Fruit fly (Drosophila melanogaster) whole organism, prepupa: ENCODE measurements around the gene CG5861.

Experiments used
- Blimp-1 ChIP-seq: fragments of 200-800 bp; sonication (Bioruptor generic); optimal IDR thresholded peaks from 3 replicates; lab custom pipeline; 2017; ENCODE audit warnings: missing biosample characterization, missing genetic modification characterization, mild to moderate bottlenecking, moderate library complexity, missing genetic modification reagents
- CG10631 ChIP-seq: fragments of 200-800 bp; sonication (Bioruptor generic); optimal IDR thresholded peaks from 2 replicates; lab custom pipeline; 2016; ENCODE audit warnings: missing biosample characterization, missing genetic modification characterization
- CG10669 ChIP-seq: fragments of 200-800 bp; sonication (Bioruptor generic); optimal IDR thresholded peaks from 3 replicates; lab custom pipeline; 2018; ENCODE audit warnings: missing biosample characterization, mild to moderate bottlenecking, missing genetic modification characterization, moderate library complexity
- CG11762 ChIP-seq: fragments of 200-800 bp; sonication (Bioruptor generic); optimal IDR thresholded peaks from 3 replicates; lab custom pipeline; 2016; ENCODE audit warnings: missing biosample characterization, missing genetic modification characterization; ENCODE audit not compliant: insufficient read depth
- CG11902 ChIP-seq: fragments of 200-800 bp; sonication (Bioruptor generic); optimal IDR thresholded peaks from 3 replicates; lab custom pipeline; 2016; ENCODE audit warnings: missing biosample characterization, missing genetic modification characterization
- CG3032 ChIP-seq: fragments of 200-800 bp; optimal IDR thresholded peaks from 2 replicates; lab custom pipeline; 2019; ENCODE audit warnings: missing biosample characterization, mild to moderate bottlenecking, missing genetic modification characterization, moderate library complexity
- CG31627 ChIP-seq: fragments of 200-800 bp; sonication (Bioruptor generic); optimal IDR thresholded peaks from 3 replicates; lab custom pipeline; 2016; ENCODE audit warnings: missing biosample characterization, missing genetic modification characterization
- CG34406 ChIP-seq: fragments of 200-800 bp; sonication (Bioruptor generic); optimal IDR thresholded peaks from 3 replicates; lab custom pipeline; 2016; ENCODE audit warnings: missing biosample characterization, missing genetic modification characterization
- CG4318 ChIP-seq: fragments of 200-800 bp; sonication (Bioruptor generic); optimal IDR thresholded peaks from 3 replicates; lab custom pipeline; 2017; ENCODE audit warnings: missing biosample characterization, mild to moderate bottlenecking, missing genetic modification characterization
- CG6276 ChIP-seq: fragments of 200-800 bp; sonication (Bioruptor generic); optimal IDR thresholded peaks from 2 replicates; lab custom pipeline; 2017; ENCODE audit warnings: missing biosample characterization, mild to moderate bottlenecking, missing genetic modification characterization
- CG6792 ChIP-seq: fragments of 200-800 bp; sonication (Bioruptor generic); optimal IDR thresholded peaks from 3 replicates; lab custom pipeline; 2016; ENCODE audit warnings: missing biosample characterization, missing genetic modification characterization
- CG6808 ChIP-seq: fragments of 200-800 bp; sonication (Bioruptor generic); optimal IDR thresholded peaks from 3 replicates; lab custom pipeline; 2017; ENCODE audit warnings: missing biosample characterization, missing genetic modification characterization, mild to moderate bottlenecking, moderate library complexity, missing genetic modification reagents
- CG6854 ChIP-seq: fragments of 200-800 bp; sonication (Bioruptor generic); optimal IDR thresholded peaks from 2 replicates; lab custom pipeline; 2017; ENCODE audit warnings: missing biosample characterization, mild to moderate bottlenecking, missing genetic modification characterization
- CG7368 ChIP-seq: fragments of 200-800 bp; sonication (Bioruptor generic); optimal IDR thresholded peaks from 3 replicates; lab custom pipeline; 2016; ENCODE audit warnings: missing biosample characterization, missing genetic modification characterization
- CG8119 ChIP-seq: fragments of 200-800 bp; sonication (Bioruptor generic); IDR thresholded peaks from 3 replicates; pipeline ENCODE4 v1.3.6; 2022; ENCODE audit warnings: missing biosample characterization, missing genetic modification characterization
- CG8319 ChIP-seq: fragments of 200-800 bp; sonication (Bioruptor generic); optimal IDR thresholded peaks from 3 replicates; lab custom pipeline; 2016; ENCODE audit warnings: missing biosample characterization, missing genetic modification characterization
- CG8632 ChIP-seq: fragments of 200-800 bp; sonication (Bioruptor generic); optimal IDR thresholded peaks from 3 replicates; lab custom pipeline; 2016; ENCODE audit warnings: missing biosample characterization, missing genetic modification characterization
- CG9139 ChIP-seq: fragments of 200-800 bp; sonication (Bioruptor generic); optimal IDR thresholded peaks from 3 replicates; lab custom pipeline; 2017; ENCODE audit warnings: missing biosample characterization, mild to moderate bottlenecking, missing genetic modification characterization
- Eip75B ChIP-seq: fragments of 200-800 bp; sonication (Bioruptor generic); optimal IDR thresholded peaks from 3 replicates; lab custom pipeline; 2016; ENCODE audit warnings: missing biosample characterization, missing genetic modification characterization
- Eip93F ChIP-seq: fragments of 200-800 bp; sonication (Bioruptor generic); optimal IDR thresholded peaks from 2 replicates; lab custom pipeline; 2016; ENCODE audit warnings: missing biosample characterization, mild to moderate bottlenecking, missing genetic modification characterization
- Ets21C ChIP-seq: fragments of 200-800 bp; sonication (Bioruptor generic); optimal IDR thresholded peaks from 3 replicates; lab custom pipeline; 2016; ENCODE audit warnings: missing biosample characterization, missing genetic modification characterization
- Ets96B ChIP-seq: fragments of 200-800 bp; optimal IDR thresholded peaks from 2 replicates; lab custom pipeline; 2019; ENCODE audit warnings: missing biosample characterization, mild to moderate bottlenecking, missing genetic modification characterization, moderate library complexity
- Gug ChIP-seq: fragments of 200-800 bp; sonication (Bioruptor generic); IDR thresholded peaks from 2 replicates; pipeline ENCODE4 v1.3.6; 2022; ENCODE audit warnings: missing biosample characterization, missing genetic modification characterization
- Hr38 ChIP-seq: sonication (Bioruptor generic); optimal IDR thresholded peaks from 2 replicates; lab custom pipeline; 2016; ENCODE audit warnings: missing biosample characterization, missing genetic modification characterization
- Hr4 ChIP-seq: fragments of 200-800 bp; sonication (Bioruptor generic); optimal IDR thresholded peaks from 3 replicates; lab custom pipeline; 2016; ENCODE audit warnings: missing biosample characterization, missing genetic modification characterization
- Lpt ChIP-seq: fragments of 200-800 bp; sonication (Bioruptor generic); optimal IDR thresholded peaks from 3 replicates; lab custom pipeline; 2016; ENCODE audit warnings: missing biosample characterization, missing genetic modification characterization
- Met ChIP-seq: fragments of 200-800 bp; sonication (Bioruptor generic); optimal IDR thresholded peaks from 3 replicates; lab custom pipeline; 2016; ENCODE audit warnings: missing biosample characterization, missing genetic modification characterization
- OdsH ChIP-seq: fragments of 200-800 bp; sonication (Bioruptor generic); optimal IDR thresholded peaks from 3 replicates; lab custom pipeline; 2016; ENCODE audit warnings: missing biosample characterization, missing genetic modification characterization
- Smox ChIP-seq: fragments of 200-800 bp; sonication (Bioruptor generic); optimal IDR thresholded peaks from 3 replicates; lab custom pipeline; 2016; ENCODE audit warnings: missing biosample characterization, missing genetic modification characterization
- Sox102F ChIP-seq: fragments of 200-800 bp; sonication (Bioruptor generic); optimal IDR thresholded peaks from 2 replicates; lab custom pipeline; 2016; ENCODE audit warnings: missing biosample characterization, mild to moderate bottlenecking, missing genetic modification characterization
- Sox14 ChIP-seq: fragments of 200-800 bp; sonication (Bioruptor generic); optimal IDR thresholded peaks from 3 replicates; lab custom pipeline; 2016; ENCODE audit warnings: missing biosample characterization, missing genetic modification characterization
- Sox15 ChIP-seq: fragments of 200-800 bp; sonication (Bioruptor generic); optimal IDR thresholded peaks from 3 replicates; lab custom pipeline; 2016; ENCODE audit warnings: missing biosample characterization, missing genetic modification characterization
- achi ChIP-seq: fragments of 200-800 bp; sonication (Bioruptor generic); optimal IDR thresholded peaks from 3 replicates; lab custom pipeline; 2016; ENCODE audit warnings: missing biosample characterization, missing genetic modification characterization
- acj6 ChIP-seq: fragments of 200-800 bp; sonication (Bioruptor generic); optimal IDR thresholded peaks from 3 replicates; lab custom pipeline; 2016; ENCODE audit warnings: missing biosample characterization, missing genetic modification characterization
- cyc ChIP-seq: fragments of 200-800 bp; sonication (Bioruptor generic); optimal IDR thresholded peaks from 3 replicates; lab custom pipeline; 2016; ENCODE audit warnings: missing biosample characterization, missing genetic modification characterization
- dsx ChIP-seq: fragments of 200-800 bp; optimal IDR thresholded peaks from 3 replicates; lab custom pipeline; 2019; ENCODE audit warnings: missing biosample characterization, mild to moderate bottlenecking, missing genetic modification characterization, moderate library complexity; ENCODE audit not compliant: poor library complexity, severe bottlenecking
- esn ChIP-seq: fragments of 200-800 bp; sonication (Bioruptor generic); optimal IDR thresholded peaks from 2 replicates; lab custom pipeline; 2016; ENCODE audit warnings: missing biosample characterization, mild to moderate bottlenecking, missing genetic modification characterization, moderate library complexity
- fd59A ChIP-seq: fragments of 200-800 bp; sonication (Bioruptor generic); optimal IDR thresholded peaks from 2 replicates; lab custom pipeline; 2017; ENCODE audit warnings: missing biosample characterization, mild to moderate bottlenecking, missing genetic modification characterization, missing genetic modification reagents
- fd85E ChIP-seq: fragments of 200-800 bp; sonication (Bioruptor generic); optimal IDR thresholded peaks from 3 replicates; lab custom pipeline; 2016; ENCODE audit warnings: missing biosample characterization, missing genetic modification characterization
- fkh ChIP-seq: fragments of 200-800 bp; sonication (Bioruptor generic); optimal IDR thresholded peaks from 3 replicates; lab custom pipeline; 2017; ENCODE audit warnings: missing biosample characterization, mild to moderate bottlenecking, missing genetic modification characterization, moderate library complexity
- lz ChIP-seq: fragments of 200-800 bp; sonication (Bioruptor generic); optimal IDR thresholded peaks from 3 replicates; lab custom pipeline; 2016; ENCODE audit warnings: missing biosample characterization, missing genetic modification characterization
- net ChIP-seq: fragments of 200-800 bp; sonication (Bioruptor generic); optimal IDR thresholded peaks from 3 replicates; lab custom pipeline; 2016; ENCODE audit warnings: missing biosample characterization, missing genetic modification characterization
- salr ChIP-seq, 2 experiments: fragments of 200-800 bp; sonication (Bioruptor generic); optimal IDR thresholded peaks; 3 replicates each; lab custom pipeline; 2016 to 2018; ENCODE audit warnings: missing biosample characterization in 2 of 2, missing genetic modification characterization in 2 of 2, mild to moderate bottlenecking in 1 of 2
- spab ChIP-seq: fragments of 200-800 bp; sonication (Bioruptor generic); optimal IDR thresholded peaks from 2 replicates; lab custom pipeline; 2017; ENCODE audit warnings: missing biosample characterization, mild to moderate bottlenecking, missing genetic modification characterization, missing genetic modification reagents
- ss ChIP-seq, 2 experiments: fragments of 200-800 bp; sonication (Bioruptor generic); optimal IDR thresholded peaks; 2 replicates in 1 of 2; 3 replicates in 1 of 2; lab custom pipeline; 2017 to 2018; ENCODE audit warnings: mild to moderate bottlenecking in 2 of 2, missing biosample characterization in 2 of 2, missing genetic modification characterization in 2 of 2, moderate library complexity in 1 of 2

CG5861 gene

DNA sequence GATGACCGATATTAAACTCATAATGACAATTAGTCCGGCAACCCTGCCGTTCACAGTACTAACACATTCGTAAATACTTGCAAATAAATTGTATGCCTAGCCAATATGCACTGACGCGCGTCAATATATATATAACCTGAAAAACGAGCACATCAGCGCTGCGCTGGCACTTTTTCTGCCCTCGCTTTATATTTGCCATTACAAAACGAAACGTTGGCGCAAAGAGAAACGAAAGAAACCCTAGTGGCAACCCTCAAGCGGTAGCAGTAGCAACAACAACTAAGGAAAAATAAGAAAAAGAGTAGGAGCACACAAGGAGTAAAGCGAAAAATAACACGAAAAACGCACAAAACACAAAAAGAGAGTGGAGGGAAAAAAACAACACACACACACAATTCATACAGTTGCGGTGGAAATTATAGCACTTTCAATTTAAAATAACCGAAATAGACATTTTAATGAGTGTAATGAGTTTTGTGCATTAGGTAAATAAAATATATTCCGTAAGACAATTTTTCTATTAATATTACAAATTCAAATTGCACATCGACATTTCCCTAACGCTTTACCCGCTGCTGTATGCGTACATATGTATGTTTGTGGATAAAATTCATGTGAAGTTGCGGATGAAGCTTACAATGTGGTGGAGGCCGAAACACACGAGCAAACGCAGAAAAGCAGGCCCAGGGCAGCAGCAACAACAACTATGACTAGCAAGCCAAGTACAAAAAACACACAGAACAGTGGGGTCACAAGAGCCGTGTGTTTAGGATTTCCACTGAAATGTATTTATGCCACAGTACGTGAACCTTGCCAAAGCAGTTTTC, 43.9 kb upstream of the CG5861 start (continued):
- TF ChIP-seq CG6808 (GFP tag; lab: Kevin White, UChicago) (peak; percentile 99), CG10669 (peak; percentile 99), CG6792 (GFP tag; lab: Kevin White, UChicago) (peak; percentile 99), CG8632 (GFP tag; lab: Kevin White, UChicago) (peak; percentile 99), spab (GFP tag; lab: Kevin White, UChicago) (peak; percentile 99), Smox (GFP tag; lab: Kevin White, UChicago) (peak; percentile 99), CG7368 (GFP tag; lab: Kevin White, UChicago) (peak; percentile 99), cyc (peak; percentile 99), CG9139 (peak; percentile 98), Ets21C (GFP tag; lab: Kevin White, UChicago) (peak; percentile 98), Hr4 (GFP tag; lab: Kevin White, UChicago) (peak; percentile 99), Lpt (GFP tag; lab: Kevin White, UChicago) (peak; percentile 99), OdsH (GFP tag; lab: Kevin White, UChicago) (peak; percentile 99), CG8319 (GFP tag; lab: Kevin White, UChicago) (peak; percentile 98), Met (GFP tag; lab: Kevin White, UChicago) (peak; percentile 99), lz (GFP tag; lab: Kevin White, UChicago) (peak; percentile 99), CG11762 (GFP tag; lab: Kevin White, UChicago) (peak; percentile 99), Ets96B (peak; percentile 99), Sox14 (GFP tag; lab: Kevin White, UChicago) (peak; percentile 99), Hr38 (GFP tag; lab: Kevin White, UChicago) (peak; percentile 86), ss (GFP tag; optimal IDR thresholded peaks at IDR 0.05; lab: Kevin White, UChicago) (peak; percentile 99), fd85E (GFP tag; lab: Kevin White, UChicago) (peak; percentile 96), CG8119 (GFP tag; lab: Robert Waterston, UW) (peak; percentile 100)

DNA sequence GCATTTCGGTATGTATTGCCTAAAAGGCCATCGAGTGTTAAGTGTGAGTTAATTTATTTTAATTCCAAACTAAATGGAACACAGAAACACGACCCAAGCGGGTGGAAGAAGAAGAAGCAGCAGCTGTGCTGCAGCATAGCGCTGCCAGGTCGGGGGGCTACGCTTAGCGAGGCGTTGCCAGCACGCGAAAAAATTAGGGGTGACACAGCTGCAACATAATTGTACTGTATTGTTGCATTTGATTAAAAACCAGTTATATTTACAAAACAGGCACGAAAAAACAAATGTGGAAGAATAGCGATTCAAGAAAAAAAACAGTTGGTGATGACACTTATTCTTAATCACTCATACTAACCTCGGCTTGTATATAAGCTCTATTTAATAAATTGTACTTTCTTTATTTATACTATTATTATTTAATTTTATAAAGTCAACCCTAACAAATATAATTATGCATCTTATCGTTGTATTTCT, 43.1 kb upstream of the CG5861 start:
- TF ChIP-seq fkh (GFP tag; lab: Kevin White, UChicago) (no peak), CG3032 (tag; lab: Kevin White, UChicago) (no peak), CG6808 (GFP tag; lab: Kevin White, UChicago) (no peak), lz (GFP tag; lab: Kevin White, UChicago) (peak; percentile 80), CG31627 (GFP tag; lab: Kevin White, UChicago) (peak; percentile 84), net (no peak), CG4318 (GFP tag; lab: Kevin White, UChicago) (peak; percentile 75), fd59A (GFP tag; lab: Kevin White, UChicago) (peak; percentile 40), Eip75B (no peak), CG7368 (GFP tag; lab: Kevin White, UChicago) (peak; percentile 46), CG6276 (GFP tag; lab: Kevin White, UChicago) (no peak), Gug (peak; percentile 61; the same call in 1 of the 2 replicates), dsx (GFP tag; lab: Kevin White, UChicago) (peak; percentile 50), OdsH (GFP tag; lab: Kevin White, UChicago) (peak; percentile 76), ss (GFP tag; optimal IDR thresholded peaks at IDR 0.05; lab: Kevin White, UChicago) (no peak), Ets21C (GFP tag; lab: Kevin White, UChicago) (peak; percentile 83), cyc (peak; percentile 82), CG8119 (GFP tag; lab: Robert Waterston, UW) (no peak; the same call in 1 of the 3 replicates), Sox102F (GFP tag; lab: Kevin White, UChicago) (no peak), esn (GFP tag; lab: Kevin White, UChicago) (peak; percentile 86), salr (GFP tag; optimal IDR thresholded peaks at IDR 0.05; lab: Kevin White, UChicago) (no peak), achi (peak; percentile 74), CG6792 (GFP tag; lab: Kevin White, UChicago) (peak; percentile 41), Blimp-1 (GFP tag; lab: Kevin White, UChicago) (peak; percentile 51), acj6 (no peak), Sox15 (peak; percentile 76), Lpt (GFP tag; lab: Kevin White, UChicago) (no peak), Smox (GFP tag; lab: Kevin White, UChicago) (peak; percentile 78), Sox14 (GFP tag; lab: Kevin White, UChicago) (no peak), CG6854 (GFP tag; lab: Kevin White, UChicago) (peak; percentile 37), Eip93F (GFP tag; lab: Kevin White, UChicago) (peak; percentile 48), Hr38 (GFP tag; lab: Kevin White, UChicago) (no peak), CG11902 (GFP tag; lab: Kevin White, UChicago) (peak; percentile 64), CG34406 (GFP tag; lab: Kevin White, UChicago) (peak; percentile 73), CG10631 (GFP tag; lab: Kevin White, UChicago) (peak; percentile 76)
